Fruit fly (Drosophila melanogaster): ENCODE results near the gene CG3191.
A peak's percentile ranks its signal among the peaks of the same experiment; 100 is the strongest.

The CG3191 gene

dm6 chrX:2301069-2301508, 49.3 kb upstream of the CG3191 start (continued):
- TF ChIP-seq CG12299 (tag; optimal IDR thresholded peaks at IDR 0.05) (peak; percentile 24), CG18476 (GFP tag; optimal IDR thresholded peaks at IDR 0.05) (no peak), pita (GFP tag; optimal IDR thresholded peaks at IDR 0.05) (no peak), otp (GFP tag; IDR thresholded peaks at IDR 0.05) (peak; percentile 9; the same call in 1 of the 3 replicates), Max (GFP tag; optimal IDR thresholded peaks at IDR 0.05) (no peak), CG7271 (tag; optimal IDR thresholded peaks at IDR 0.05) (no peak), CG6683 (GFP tag; optimal IDR thresholded peaks at IDR 0.05) (peak; percentile 5), chinmo (GFP tag; IDR thresholded peaks at IDR 0.05; ENCODE audit: partially characterized antibody) (no peak; the same call in 3 of the 4 replicates), scrt (GFP tag; optimal IDR thresholded peaks at IDR 0.05) (peak; percentile 45), sr (GFP tag; IDR thresholded peaks at IDR 0.05) (peak; percentile 5; the same call in 1 of the 3 replicates), CG4404 (GFP tag; IDR thresholded peaks at IDR 0.05) (peak; percentile 48; the same call in 1 of the 2 replicates), Dip3 (GFP tag; optimal IDR thresholded peaks at IDR 0.05) (no peak), MBD-R2 (GFP tag; IDR thresholded peaks at IDR 0.05) (no peak), dysf (GFP tag; IDR thresholded peaks at IDR 0.05) (peak; percentile 66; the same call in 2 of the 3 replicates), CG4820 (GFP tag; optimal IDR thresholded peaks at IDR 0.05) (peak; percentile 39), Ptx1 (GFP tag; IDR thresholded peaks at IDR 0.05) (peak; percentile 62), HLH4C (GFP tag; IDR thresholded peaks at IDR 0.05; ENCODE audit: partially characterized antibody) (no peak), caup (GFP tag; optimal IDR thresholded peaks at IDR 0.05; ENCODE audit: severe bottlenecking) (peak; percentile 30), HmgZ (tag; optimal IDR thresholded peaks at IDR 0.05) (peak; percentile 54), CG7987 (GFP tag; optimal IDR thresholded peaks at IDR 0.05) (no peak), Antp (GFP tag; optimal IDR thresholded peaks at IDR 0.05) (peak; percentile 4), bsh (GFP tag; optimal IDR thresholded peaks at IDR 0.05) (peak in 1 of 2 experiments; percentile 38), crol (GFP tag; IDR thresholded peaks at IDR 0.05) (peak; percentile 95), CG15011 (GFP tag; optimal IDR thresholded peaks at IDR 0.05) (peak; percentile 31), pnt (GFP tag; optimal IDR thresholded peaks at IDR 0.05) (no peak), corto (GFP tag; optimal IDR thresholded peaks at IDR 0.05) (no peak), CG12219 (GFP tag; optimal IDR thresholded peaks at IDR 0.05) (peak; percentile 16), Meics (GFP tag; optimal IDR thresholded peaks at IDR 0.05) (peak; percentile 63), H2.0 (GFP tag; IDR thresholded peaks at IDR 0.05) (peak; percentile 22; the same call in 1 of the 2 replicates), gem (tag; optimal IDR thresholded peaks at IDR 0.05) (peak; percentile 60), Gsc (GFP tag; IDR thresholded peaks at IDR 0.05) (no peak), slbo (GFP tag; IDR thresholded peaks at IDR 0.05) (peak; percentile 69), org-1 (GFP tag; optimal IDR thresholded peaks at IDR 0.05) (peak; percentile 62), CG2889 (GFP tag; IDR thresholded peaks at IDR 0.05) (peak; percentile 43; the same call in 1 of the 3 replicates), Jarid2 (GFP tag; optimal IDR thresholded peaks at IDR 0.05) (no peak), Gug (GFP tag; IDR thresholded peaks at IDR 0.05) (peak; percentile 66; the same call in 3 of the 4 replicates), dan (GFP tag; IDR thresholded peaks at IDR 0.05) (no peak), CG6272 (GFP tag; IDR thresholded peaks at IDR 0.05) (peak; percentile 34), CG1024 (GFP tag; IDR thresholded peaks at IDR 0.05) (no peak), CG18011 (GFP tag; optimal IDR thresholded peaks at IDR 0.05) (peak; percentile 34), fd3F (GFP tag; optimal IDR thresholded peaks at IDR 0.05) (peak; percentile 36), CG9932 (GFP tag; IDR thresholded peaks at IDR 0.05) (peak; percentile 61), CG32532 (GFP tag; IDR thresholded peaks at IDR 0.05) (peak; percentile 65), CG7786 (GFP tag; optimal IDR thresholded peaks at IDR 0.05) (peak; percentile 6), mam (GFP tag; optimal IDR thresholded peaks at IDR 0.05) (peak; percentile 38), Aef1 (GFP tag; IDR thresholded peaks at IDR 0.05) (peak; percentile 48; the same call in 2 of the 3 replicates), Sox102F (GFP tag; optimal IDR thresholded peaks at IDR 0.05) (peak; percentile 22), CG6175 (GFP tag; IDR thresholded peaks at IDR 0.05) (0 out of 3 replicates have a peak, but pooled peaks have one; percentile 27), onecut (GFP tag; IDR thresholded peaks at IDR 0.05) (peak; percentile 5; the same call in 1 of the 2 replicates), CG12769 (tag; optimal IDR thresholded peaks at IDR 0.05) (peak; percentile 80)

Measured in whole organism, embryonic.